Worm (Caenorhabditis elegans) whole organism, young adult: ENCODE measurements around the gene vps-52.

Source experiments
- B0019.2 ChIP-seq: fragments of 200-800 bp; sonication (Bioruptor generic); conservative IDR thresholded peaks from 2 replicates; pipeline ENCODE4 v1.3.6; 2022; ENCODE audit warnings: missing genetic modification reagents, missing genetic modification characterization, missing compliant biosample characterization
- B0035.1 ChIP-seq: sonication (generic microtip); optimal IDR thresholded peaks from 2 replicates; lab custom pipeline; 2016; ENCODE audit warnings: missing genetic modification characterization, mild to moderate bottlenecking, missing compliant biosample characterization, missing genotype, missing genetic modification reagents
- C17E4.6 ChIP-seq: fragments of 200-800 bp; sonication (Bioruptor generic); IDR thresholded peaks from 2 replicates; pipeline ENCODE4 v1.3.6; 2022; ENCODE audit warnings: missing genetic modification reagents, missing genetic modification characterization, missing compliant biosample characterization
- F23B12.7 ChIP-seq: sonication (generic microtip); optimal IDR thresholded peaks from 2 replicates; lab custom pipeline; 2017; ENCODE audit warnings: missing genetic modification characterization, mild to moderate bottlenecking, missing compliant biosample characterization, antibody characterized with exemption, moderate library complexity; ENCODE audit not compliant: insufficient read depth
- F39B2.1 ChIP-seq: fragments of 200-800 bp; sonication (Bioruptor generic); IDR thresholded peaks from 2 replicates; pipeline ENCODE4 v1.3.6; 2022; ENCODE audit warnings: missing genetic modification reagents, missing genetic modification characterization, missing compliant biosample characterization
- K11D2.4 ChIP-seq: fragments of 200-800 bp; sonication (Bioruptor generic); IDR thresholded peaks from 2 replicates; pipeline ENCODE4 v1.3.6; 2022; ENCODE audit warnings: missing genetic modification reagents, missing genetic modification characterization, missing compliant biosample characterization
- T07F8.4 ChIP-seq: sonication (generic microtip); optimal IDR thresholded peaks from 2 replicates; lab custom pipeline; 2016; ENCODE audit warnings: mild to moderate bottlenecking, missing genetic modification characterization, moderate library complexity, missing compliant biosample characterization
- Y53F4B.3 ChIP-seq: fragments of 200-800 bp; sonication (Bioruptor generic); IDR thresholded peaks from 2 replicates; pipeline ENCODE4 v1.3.6; 2022; ENCODE audit warnings: missing genetic modification reagents, missing genetic modification characterization, missing compliant biosample characterization
- Y53G8AR.9 ChIP-seq: fragments of 200-800 bp; sonication (Bioruptor generic); conservative IDR thresholded peaks from 2 replicates; pipeline ENCODE4 v1.3.6; 2022; ENCODE audit warnings: missing genetic modification reagents, missing genetic modification characterization, missing compliant biosample characterization
- Y95B8A.8 ChIP-seq: fragments of 200-800 bp; sonication (Bioruptor generic); IDR thresholded peaks from 2 replicates; pipeline ENCODE4 v1.3.6; 2022; ENCODE audit warnings: missing genetic modification reagents, missing genetic modification characterization, missing compliant biosample characterization
- akir-1 ChIP-seq: fragments of 200-800 bp; sonication (Bioruptor generic); optimal IDR thresholded peaks from 2 replicates; lab custom pipeline; 2018; ENCODE audit warnings: mild to moderate bottlenecking, missing genetic modification characterization, moderate library complexity, missing compliant biosample characterization
- attf-5 ChIP-seq: fragments of 200-800 bp; sonication (Bioruptor generic); optimal IDR thresholded peaks from 2 replicates; lab custom pipeline; 2018; ENCODE audit warnings: mild to moderate bottlenecking, missing genetic modification characterization, missing compliant biosample characterization
- bed-1 ChIP-seq: fragments of 200-800 bp; sonication (Bioruptor generic); IDR thresholded peaks from 2 replicates; pipeline ENCODE4 v1.3.6; 2022; ENCODE audit warnings: missing genetic modification reagents, missing genetic modification characterization, missing compliant biosample characterization
- bed-2 ChIP-seq: fragments of 200-800 bp; sonication (Bioruptor generic); IDR thresholded peaks from 2 replicates; pipeline ENCODE4 v1.3.6; 2022; ENCODE audit warnings: missing genetic modification reagents, missing genetic modification characterization, missing compliant biosample characterization
- ccch-3 ChIP-seq: fragments of 200-800 bp; sonication (Bioruptor generic); optimal IDR thresholded peaks from 2 replicates; lab custom pipeline; 2018; ENCODE audit warnings: mild to moderate bottlenecking, missing genetic modification characterization, missing compliant biosample characterization
- cebp-1 ChIP-seq, 2 experiments: fragments of 200-800 bp in 1 of 2; sonication (Bioruptor generic) in 1 of 2; sonication (generic microtip) in 1 of 2; IDR thresholded peaks in 1 of 2; optimal IDR thresholded peaks in 1 of 2; 2 replicates each; pipeline versions ENCODE4 v1.3.6 to Lab custom; 2017 to 2022; ENCODE audit warnings: missing compliant biosample characterization in 2 of 2, missing genetic modification characterization in 2 of 2, mild to moderate bottlenecking in 1 of 2, missing genetic modification reagents in 1 of 2, moderate library complexity in 1 of 2
- cebp-2 ChIP-seq: fragments of 200-800 bp; sonication (Bioruptor generic); IDR thresholded peaks from 2 replicates; pipeline ENCODE4 v1.3.6; 2022; ENCODE audit warnings: missing genetic modification characterization, missing compliant biosample characterization
- ceh-100 ChIP-seq: fragments of 200-800 bp; sonication (Bioruptor generic); IDR thresholded peaks from 2 replicates; pipeline ENCODE4 v1.3.6; 2022; ENCODE audit warnings: missing genetic modification reagents, missing genetic modification characterization, missing compliant biosample characterization
- egl-18 ChIP-seq: fragments of 200-800 bp; sonication (Bioruptor generic); IDR thresholded peaks from 2 replicates; pipeline ENCODE4 v1.3.6; 2022; ENCODE audit warnings: missing genetic modification reagents, missing genetic modification characterization, missing compliant biosample characterization
- ets-4 ChIP-seq: fragments of 200-800 bp; sonication (Bioruptor generic); optimal IDR thresholded peaks from 2 replicates; lab custom pipeline; 2018; ENCODE audit warnings: mild to moderate bottlenecking, missing genetic modification characterization, missing compliant biosample characterization
- let-526 ChIP-seq: fragments of 200-800 bp; sonication (Bioruptor generic); IDR thresholded peaks from 2 replicates; pipeline ENCODE4 v1.3.6; 2022; ENCODE audit warnings: missing genetic modification reagents, missing genetic modification characterization, missing compliant biosample characterization
- lin-26 ChIP-seq: fragments of 200-800 bp; sonication (Bioruptor generic); IDR thresholded peaks from 2 replicates; pipeline ENCODE4 v1.3.6; 2022; ENCODE audit warnings: missing genetic modification reagents, missing genetic modification characterization, missing compliant biosample characterization
- madf-6 ChIP-seq: fragments of 200-800 bp; sonication (Bioruptor generic); IDR thresholded peaks from 2 replicates; pipeline ENCODE4 v1.3.6; 2022; ENCODE audit warnings: missing genetic modification reagents, missing genetic modification characterization, missing compliant biosample characterization
- madf-8 ChIP-seq: fragments of 200-800 bp; sonication (Bioruptor generic); conservative IDR thresholded peaks from 2 replicates; pipeline ENCODE4 v1.3.6; 2022; ENCODE audit warnings: missing genetic modification reagents, missing genetic modification characterization, missing compliant biosample characterization
- nfya-1 ChIP-seq: sonication (generic microtip); optimal IDR thresholded peaks from 2 replicates; lab custom pipeline; 2017; ENCODE audit warnings: antibody characterized with exemption, missing compliant biosample characterization, missing genetic modification characterization, borderline replicate concordance; ENCODE audit not compliant: insufficient read depth
- nhr-120 ChIP-seq: fragments of 200-800 bp; sonication (Bioruptor generic); IDR thresholded peaks from 2 replicates; pipeline ENCODE4 v1.3.6; 2022; ENCODE audit warnings: missing genetic modification characterization, missing compliant biosample characterization
- nhr-80 ChIP-seq: sonication (generic microtip); optimal IDR thresholded peaks from 2 replicates; lab custom pipeline; 2016; ENCODE audit warnings: missing genetic modification characterization, missing compliant biosample characterization
- snpc-4 ChIP-seq, 5 experiments: fragments of 150-350 bp in 1 of 5; sonication (generic microtip) in 4 of 5; optimal IDR thresholded peaks; 2 replicates each; lab custom pipeline; 2014 to 2018; ENCODE audit warnings: missing genetic modification characterization in 5 of 5, missing biosample characterization in 3 of 5, antibody characterized with exemption in 2 of 5, mild to moderate bottlenecking in 2 of 5, missing compliant biosample characterization in 2 of 5, missing genotype in 2 of 5, moderate library complexity in 2 of 5, missing genetic modification reagents in 1 of 5
- somi-1 ChIP-seq: fragments of 200-800 bp; sonication (Bioruptor generic); optimal IDR thresholded peaks from 2 replicates; lab custom pipeline; 2018; ENCODE audit warnings: mild to moderate bottlenecking, missing genetic modification characterization, missing compliant biosample characterization
- unc-62 ChIP-seq: fragments of 150-350 bp; optimal IDR thresholded peaks from 2 replicates; lab custom pipeline; 2014; ENCODE audit warnings: missing biosample characterization, missing genetic modification reagents, missing genetic modification characterization
- zfh-2 ChIP-seq: fragments of 200-800 bp; sonication (Bioruptor generic); conservative IDR thresholded peaks from 2 replicates; pipeline ENCODE4 v1.3.6; 2022; ENCODE audit warnings: missing genetic modification reagents, missing genetic modification characterization, missing compliant biosample characterization
- zim-3 ChIP-seq: sonication (generic microtip); optimal IDR thresholded peaks from 2 replicates; lab custom pipeline; 2017; ENCODE audit warnings: mild to moderate bottlenecking, missing genetic modification characterization, moderate library complexity, missing compliant biosample characterization
- ztf-22 ChIP-seq: fragments of 200-800 bp; sonication (Bioruptor generic); optimal IDR thresholded peaks from 2 replicates; lab custom pipeline; 2018; ENCODE audit warnings: mild to moderate bottlenecking, missing genetic modification characterization, moderate library complexity, missing compliant biosample characterization
- ztf-26 ChIP-seq: sonication (generic microtip); optimal IDR thresholded peaks from 2 replicates; lab custom pipeline; 2017; ENCODE audit warnings: missing genetic modification characterization, missing compliant biosample characterization
- ztf-6 ChIP-seq: fragments of 200-800 bp; sonication (Bioruptor generic); IDR thresholded peaks from 2 replicates; pipeline ENCODE4 v1.3.6; 2022; ENCODE audit warnings: missing genetic modification reagents, missing genetic modification characterization, missing compliant biosample characterization

The vps-52 gene

ce11 chrX:7558928-7559455 is 6.1 kb upstream of the vps-52 start, which contains the start of the genes PDB1.1 and F08C6.5:
Gene PDB1.1, minus strand, starts transcription at chrX:7559085.
Gene F08C6.5, plus strand, starts transcription at chrX:7559405.
- TF ChIP-seq zim-3 (tag; lab: Kevin White, UChicago) (no peak), nhr-80 (tag; lab: Kevin White, UChicago) (peak; percentile 85)

- TF ChIP-seq cebp-1 (GFP tag; IDR thresholded peaks at IDR 0.05; lab: Robert Waterston, UW): peak; percentile 53; the same call in 1 of the 2 replicates
- peak; percentile 79 for TF ChIP-seq cebp-1 (tag; optimal IDR thresholded peaks at IDR 0.05; lab: Kevin White, UChicago)
- no peak for TF ChIP-seq ztf-6
- no peak for TF ChIP-seq ceh-100
- TF ChIP-seq unc-62: peak; percentile 79
Measured at ce11 chrX:7561972-7562371, 3.2 kb upstream of the vps-52 start.

ce11 chrX:7562625-7563024 is 2.5 kb upstream of the vps-52 start, which contains the start of gene sto-1:
Gene sto-1, plus strand, starts transcription at chrX:7562824.
- no peak for TF ChIP-seq bed-1 (GFP tag; lab: Robert Waterston, UW)
- TF ChIP-seq Y95B8A.8 (GFP tag; lab: Robert Waterston, UW): no peak
- no peak for TF ChIP-seq nfya-1
- TF ChIP-seq cebp-2 (GFP tag; lab: Robert Waterston, UW): 0 out of 2 replicates have a peak, but pooled peaks have one; percentile 58
- no peak for TF ChIP-seq snpc-4 (GFP tag; optimal IDR thresholded peaks at IDR 0.05; lab: Kevin White, UChicago)
- no peak for TF ChIP-seq snpc-4 (tag; optimal IDR thresholded peaks at IDR 0.05; lab: Kevin White, UChicago)

ce11 chrX:7563425-7563824 is 1.7 kb upstream of the vps-52 start:
- TF ChIP-seq B0035.1 (tag; lab: Kevin White, UChicago) (no peak), madf-6 (GFP tag; lab: Robert Waterston, UW) (no peak), attf-5 (GFP tag; lab: Kevin White, UChicago) (no peak), madf-8 (GFP tag; lab: Robert Waterston, UW) (no peak), egl-18 (GFP tag; lab: Robert Waterston, UW) (no peak), Y53F4B.3 (GFP tag; lab: Robert Waterston, UW) (no peak), let-526 (no peak), B0019.2 (GFP tag; lab: Robert Waterston, UW) (no peak)
- TF ChIP-seq, all 124 proteins: peak for 0

- TF ChIP-seq C17E4.6 (no peak), Y53G8AR.9 (0 out of 2 replicates have a peak, but pooled peaks have one; percentile 47)
Measured at ce11 chrX:7568684-7569289, 3.7 kb downstream of the vps-52 start.

- TF ChIP-seq C17E4.6 (no peak), somi-1 (GFP tag; lab: Kevin White, UChicago) (no peak), ztf-22 (GFP tag; lab: Kevin White, UChicago) (no peak), lin-26 (GFP tag; lab: Robert Waterston, UW) (no peak), K11D2.4 (GFP tag; lab: Robert Waterston, UW) (0 out of 2 replicates have a peak, but pooled peaks have one; percentile 23), akir-1 (GFP tag; lab: Kevin White, UChicago) (no peak), ztf-26 (tag; lab: Kevin White, UChicago) (peak; percentile 14), nhr-120 (no peak), F23B12.7 (tag; lab: Kevin White, UChicago) (peak; percentile 10), ztf-6 (no peak), cebp-1 (GFP tag; IDR thresholded peaks at IDR 0.05; lab: Robert Waterston, UW) (no peak), cebp-1 (tag; optimal IDR thresholded peaks at IDR 0.05; lab: Kevin White, UChicago) (peak; percentile 21), zfh-2 (no peak), T07F8.4 (tag; lab: Kevin White, UChicago) (no peak), ccch-3 (GFP tag; lab: Kevin White, UChicago) (no peak), ets-4 (no peak), madf-8 (GFP tag; lab: Robert Waterston, UW) (no peak), bed-2 (no peak), F39B2.1 (GFP tag; lab: Robert Waterston, UW) (no peak), nhr-80 (tag; lab: Kevin White, UChicago) (peak; percentile 59)
Measured at ce11 chrX:7569685-7570518, 4.8 kb downstream of the vps-52 start, which contains the start of gene apy-1. Gene apy-1, minus strand, starts transcription at chrX:7569722.
